Worm (Caenorhabditis elegans): ENCODE measurements around the gene AH9.1.

- TF ChIP-seq med-1 (GFP tag; optimal IDR thresholded peaks at IDR 0.05; ENCODE audit: insufficient read depth) (no peak), T22C8.4 (GFP tag; IDR thresholded peaks at IDR 0.05) (no peak), ztf-23 (GFP tag; IDR thresholded peaks at IDR 0.05) (no peak), tab-1 (GFP tag; IDR thresholded peaks at IDR 0.05) (no peak), flt-1 (GFP tag; IDR thresholded peaks at IDR 0.05) (no peak)
These were observed 5.5 kb downstream of the AH9.1 start for ce11 chrX:2241147-2241798.
